Worm (Caenorhabditis elegans) whole organism, young adult: ENCODE results near the gene F54D12.8.
A peak's percentile ranks its signal among the peaks of the same experiment; 100 is the strongest.

Experiments used
- B0261.1 ChIP-seq: sonication (generic microtip); optimal IDR thresholded peaks from 2 replicates; lab custom pipeline; 2016; ENCODE audit warnings: mild to moderate bottlenecking, missing genetic modification characterization, moderate library complexity, missing compliant biosample characterization
- B0336.3 ChIP-seq: fragments of 200-800 bp; sonication (Bioruptor generic); IDR thresholded peaks from 2 replicates; pipeline ENCODE4 v1.3.6; 2022; ENCODE audit warnings: missing genetic modification characterization, missing compliant biosample characterization
- F49E8.2 ChIP-seq: sonication (generic microtip); optimal IDR thresholded peaks from 3 replicates; lab custom pipeline; 2017; ENCODE audit warnings: missing genetic modification characterization, mild to moderate bottlenecking, missing compliant biosample characterization, antibody characterized with exemption, moderate library complexity; ENCODE audit not compliant: insufficient read depth
- F55B11.4 ChIP-seq: sonication (generic microtip); optimal IDR thresholded peaks from 2 replicates; lab custom pipeline; 2016; ENCODE audit warnings: missing compliant biosample characterization, missing genetic modification characterization, borderline replicate concordance; ENCODE audit not compliant: insufficient read depth
- F57A8.1 ChIP-seq: fragments of 200-800 bp; sonication (Bioruptor generic); optimal IDR thresholded peaks from 2 replicates; lab custom pipeline; 2018; ENCODE audit warnings: mild to moderate bottlenecking, missing genetic modification characterization, moderate library complexity, missing compliant biosample characterization
- K11D2.4 ChIP-seq: fragments of 200-800 bp; sonication (Bioruptor generic); IDR thresholded peaks from 2 replicates; pipeline ENCODE4 v1.3.6; 2022; ENCODE audit warnings: missing genetic modification reagents, missing genetic modification characterization, missing compliant biosample characterization
- T07F8.4 ChIP-seq: sonication (generic microtip); optimal IDR thresholded peaks from 2 replicates; lab custom pipeline; 2016; ENCODE audit warnings: mild to moderate bottlenecking, missing genetic modification characterization, moderate library complexity, missing compliant biosample characterization
- Y53F4B.3 ChIP-seq: fragments of 200-800 bp; sonication (Bioruptor generic); IDR thresholded peaks from 2 replicates; pipeline ENCODE4 v1.3.6; 2022; ENCODE audit warnings: missing genetic modification reagents, missing genetic modification characterization, missing compliant biosample characterization
- Y53G8AR.9 ChIP-seq: fragments of 200-800 bp; sonication (Bioruptor generic); conservative IDR thresholded peaks from 2 replicates; pipeline ENCODE4 v1.3.6; 2022; ENCODE audit warnings: missing genetic modification reagents, missing genetic modification characterization, missing compliant biosample characterization
- Y79H2A.3 ChIP-seq: fragments of 200-800 bp; sonication (Bioruptor generic); conservative IDR thresholded peaks from 2 replicates; pipeline ENCODE4 v1.3.6; 2022; ENCODE audit warnings: missing genetic modification reagents, missing genetic modification characterization, missing compliant biosample characterization
- attf-3 ChIP-seq: fragments of 200-800 bp; sonication (Bioruptor generic); conservative IDR thresholded peaks from 2 replicates; pipeline ENCODE4 v1.3.6; 2022; ENCODE audit warnings: missing genetic modification reagents, missing genetic modification characterization, missing compliant biosample characterization
- attf-5 ChIP-seq: fragments of 200-800 bp; sonication (Bioruptor generic); optimal IDR thresholded peaks from 2 replicates; lab custom pipeline; 2018; ENCODE audit warnings: mild to moderate bottlenecking, missing genetic modification characterization, missing compliant biosample characterization
- attf-6 ChIP-seq: fragments of 200-800 bp; sonication (Bioruptor generic); IDR thresholded peaks from 2 replicates; pipeline ENCODE4 v1.3.6; 2022; ENCODE audit warnings: missing genetic modification reagents, missing genetic modification characterization, missing compliant biosample characterization
- bed-1 ChIP-seq: fragments of 200-800 bp; sonication (Bioruptor generic); IDR thresholded peaks from 2 replicates; pipeline ENCODE4 v1.3.6; 2022; ENCODE audit warnings: missing genetic modification reagents, missing genetic modification characterization, missing compliant biosample characterization
- cebp-1 ChIP-seq, 2 experiments: fragments of 200-800 bp in 1 of 2; sonication (Bioruptor generic) in 1 of 2; sonication (generic microtip) in 1 of 2; IDR thresholded peaks in 1 of 2; optimal IDR thresholded peaks in 1 of 2; 2 replicates each; pipeline versions ENCODE4 v1.3.6 to Lab custom; 2017 to 2022; ENCODE audit warnings: missing compliant biosample characterization in 2 of 2, missing genetic modification characterization in 2 of 2, mild to moderate bottlenecking in 1 of 2, missing genetic modification reagents in 1 of 2, moderate library complexity in 1 of 2
- ets-4 ChIP-seq: fragments of 200-800 bp; sonication (Bioruptor generic); optimal IDR thresholded peaks from 2 replicates; lab custom pipeline; 2018; ENCODE audit warnings: mild to moderate bottlenecking, missing genetic modification characterization, missing compliant biosample characterization
- fkh-3 ChIP-seq: sonication (generic microtip); optimal IDR thresholded peaks from 2 replicates; lab custom pipeline; 2016; ENCODE audit warnings: mild to moderate bottlenecking, missing genetic modification characterization, missing compliant biosample characterization
- hmg-20 ChIP-seq: fragments of 200-800 bp; sonication (Bioruptor generic); IDR thresholded peaks from 2 replicates; pipeline ENCODE4 v1.3.6; 2022; ENCODE audit warnings: missing genetic modification reagents, missing genetic modification characterization, missing compliant biosample characterization
- lag-1 ChIP-seq: fragments of 200-800 bp; sonication (Bioruptor generic); IDR thresholded peaks from 2 replicates; pipeline ENCODE4 v1.3.6; 2022; ENCODE audit warnings: missing genetic modification reagents, missing genetic modification characterization, missing compliant biosample characterization
- let-526 ChIP-seq: fragments of 200-800 bp; sonication (Bioruptor generic); IDR thresholded peaks from 2 replicates; pipeline ENCODE4 v1.3.6; 2022; ENCODE audit warnings: missing genetic modification reagents, missing genetic modification characterization, missing compliant biosample characterization
- lin-40 ChIP-seq: sonication (generic microtip); optimal IDR thresholded peaks from 2 replicates; lab custom pipeline; 2016; ENCODE audit warnings: missing genetic modification characterization, mild to moderate bottlenecking, missing compliant biosample characterization, missing genotype, missing genetic modification reagents
- lsl-1 ChIP-seq: fragments of 200-800 bp; sonication (Bioruptor generic); optimal IDR thresholded peaks from 2 replicates; lab custom pipeline; 2018; ENCODE audit warnings: mild to moderate bottlenecking, missing genetic modification characterization, moderate library complexity, missing compliant biosample characterization
- mel-28 ChIP-seq: sonication (generic microtip); optimal IDR thresholded peaks from 2 replicates; lab custom pipeline; 2016; ENCODE audit warnings: borderline replicate concordance, mild to moderate bottlenecking, missing genetic modification characterization, missing compliant biosample characterization
- nfya-1 ChIP-seq: sonication (generic microtip); optimal IDR thresholded peaks from 2 replicates; lab custom pipeline; 2017; ENCODE audit warnings: antibody characterized with exemption, missing compliant biosample characterization, missing genetic modification characterization, borderline replicate concordance; ENCODE audit not compliant: insufficient read depth
- nhr-120 ChIP-seq: fragments of 200-800 bp; sonication (Bioruptor generic); IDR thresholded peaks from 2 replicates; pipeline ENCODE4 v1.3.6; 2022; ENCODE audit warnings: missing genetic modification characterization, missing compliant biosample characterization
- nhr-179 ChIP-seq: sonication (generic microtip); optimal IDR thresholded peaks from 2 replicates; lab custom pipeline; 2016; ENCODE audit warnings: mild to moderate bottlenecking, missing genetic modification characterization, missing compliant biosample characterization
- nhr-80 ChIP-seq: sonication (generic microtip); optimal IDR thresholded peaks from 2 replicates; lab custom pipeline; 2016; ENCODE audit warnings: missing genetic modification characterization, missing compliant biosample characterization
- pha-4 ChIP-seq: fragments of 150-350 bp; sonication (generic microtip); optimal IDR thresholded peaks from 2 replicates; lab custom pipeline; 2014; ENCODE audit warnings: missing biosample characterization, missing genetic modification reagents, missing genetic modification characterization
- rpc-1 ChIP-seq, 2 experiments: fragments of 150-350 bp in 1 of 2; sonication (generic microtip) in 1 of 2; optimal IDR thresholded peaks; 2 replicates each; lab custom pipeline; 2014 to 2018; ENCODE audit warnings: missing biosample characterization in 1 of 2, missing genetic modification characterization in 1 of 2, missing genetic modification reagents in 1 of 2, missing genotype in 1 of 2
- snpc-3.4 ChIP-seq: sonication (generic microtip); optimal IDR thresholded peaks from 2 replicates; lab custom pipeline; 2017; ENCODE audit warnings: missing genetic modification characterization, mild to moderate bottlenecking, missing compliant biosample characterization, antibody characterized with exemption, moderate library complexity, missing genotype, missing genetic modification reagents
- snpc-4 ChIP-seq, 5 experiments: fragments of 150-350 bp in 1 of 5; sonication (generic microtip) in 4 of 5; optimal IDR thresholded peaks; 2 replicates each; lab custom pipeline; 2014 to 2018; ENCODE audit warnings: missing genetic modification characterization in 5 of 5, missing biosample characterization in 3 of 5, antibody characterized with exemption in 2 of 5, mild to moderate bottlenecking in 2 of 5, missing compliant biosample characterization in 2 of 5, missing genotype in 2 of 5, moderate library complexity in 2 of 5, missing genetic modification reagents in 1 of 5
- somi-1 ChIP-seq: fragments of 200-800 bp; sonication (Bioruptor generic); optimal IDR thresholded peaks from 2 replicates; lab custom pipeline; 2018; ENCODE audit warnings: mild to moderate bottlenecking, missing genetic modification characterization, missing compliant biosample characterization
- tbp1 ChIP-seq: fragments of 200-800 bp; sonication (Bioruptor generic); optimal IDR thresholded peaks from 2 replicates; lab custom pipeline; 2018; ENCODE audit warnings: mild to moderate bottlenecking, missing genetic modification characterization, missing compliant biosample characterization
- unc-62 ChIP-seq: fragments of 150-350 bp; optimal IDR thresholded peaks from 2 replicates; lab custom pipeline; 2014; ENCODE audit warnings: missing biosample characterization, missing genetic modification reagents, missing genetic modification characterization
- zim-3 ChIP-seq: sonication (generic microtip); optimal IDR thresholded peaks from 2 replicates; lab custom pipeline; 2017; ENCODE audit warnings: mild to moderate bottlenecking, missing genetic modification characterization, moderate library complexity, missing compliant biosample characterization
- ztf-25 ChIP-seq: fragments of 200-800 bp; sonication (Bioruptor generic); IDR thresholded peaks from 2 replicates; pipeline ENCODE4 v1.3.6; 2022; ENCODE audit warnings: missing genetic modification reagents, missing genetic modification characterization, missing compliant biosample characterization
- ztf-6 ChIP-seq: fragments of 200-800 bp; sonication (Bioruptor generic); IDR thresholded peaks from 2 replicates; pipeline ENCODE4 v1.3.6; 2022; ENCODE audit warnings: missing genetic modification reagents, missing genetic modification characterization, missing compliant biosample characterization

Gene F54D12.8

ce11 chrII:1362423-1362822 lies 35.4 kb downstream of the F54D12.8 start:
- TF ChIP-seq rpc-1 (optimal IDR thresholded peaks at IDR 0.05; lab: Kevin White, UChicago) (peak; percentile 26), rpc-1 (tag; optimal IDR thresholded peaks at IDR 0.05; lab: Kevin White, UChicago) (peak; percentile 60), attf-6 (no peak), snpc-4 (GFP tag; optimal IDR thresholded peaks at IDR 0.05; lab: Kevin White, UChicago) (no peak), snpc-4 (tag; optimal IDR thresholded peaks at IDR 0.05; lab: Kevin White, UChicago) (no peak), ztf-25 (GFP tag; lab: Robert Waterston, UW) (no peak), zim-3 (tag; lab: Kevin White, UChicago) (no peak), tbp1 (GFP tag; lab: Kevin White, UChicago) (peak; percentile 51)
- TF ChIP-seq, all 124 proteins: peak for 2

- TF ChIP-seq fkh-3 (tag; lab: Kevin White, UChicago) (no peak), T07F8.4 (tag; lab: Kevin White, UChicago) (no peak), nfya-1 (tag; lab: Kevin White, UChicago) (no peak), lsl-1 (no peak), nhr-179 (tag; lab: Kevin White, UChicago) (no peak), B0336.3 (GFP tag; lab: Robert Waterston, UW) (no peak), attf-3 (no peak), F55B11.4 (no peak), lag-1 (GFP tag; lab: Robert Waterston, UW) (no peak), hmg-20 (GFP tag; lab: Robert Waterston, UW) (no peak), somi-1 (GFP tag; lab: Kevin White, UChicago) (no peak), lin-40 (no peak), let-526 (no peak), cebp-1 (GFP tag; IDR thresholded peaks at IDR 0.05; lab: Robert Waterston, UW) (no peak), cebp-1 (tag; optimal IDR thresholded peaks at IDR 0.05; lab: Kevin White, UChicago) (no peak), B0261.1 (tag; lab: Kevin White, UChicago) (no peak), nhr-80 (no peak), unc-62 (no peak), Y53G8AR.9 (GFP tag; lab: Robert Waterston, UW) (no peak), ets-4 (GFP tag; lab: Kevin White, UChicago) (no peak)
Observed at ce11 chrII:1360257-1360656, 37.6 kb downstream of the F54D12.8 start.

ce11 chrII:1357905-1358304 lies 39.9 kb downstream of the F54D12.8 start, which contains the start of gene C13A10.2:
C13A10.2 (minus strand) TSS chrII:1358005.
- no peak for TF ChIP-seq snpc-3.4
- peak; percentile 28 for TF ChIP-seq lsl-1
- no peak for TF ChIP-seq tbp1 (GFP tag; lab: Kevin White, UChicago)

- no peak for TF ChIP-seq attf-5 (GFP tag; lab: Kevin White, UChicago)
- no peak for TF ChIP-seq mel-28
- no peak for TF ChIP-seq Y79H2A.3
- no peak for TF ChIP-seq nhr-120 (GFP tag; lab: Robert Waterston, UW)
- no peak for TF ChIP-seq bed-1 (GFP tag; lab: Robert Waterston, UW)
- TF ChIP-seq K11D2.4, result no peak
- no peak for TF ChIP-seq snpc-3.4
- no peak for TF ChIP-seq pha-4 (tag; lab: Kevin White, UChicago)
- TF ChIP-seq Y53F4B.3, result no peak
- no peak for TF ChIP-seq ztf-6 (GFP tag; lab: Robert Waterston, UW)
- TF ChIP-seq F49E8.2 (tag; lab: Kevin White, UChicago), result no peak
- no peak for TF ChIP-seq F57A8.1 (GFP tag; lab: Kevin White, UChicago)
Observed at ce11 chrII:1357262-1357661, 40.6 kb downstream of the F54D12.8 start.
